Worm (Caenorhabditis elegans) whole organism, mixed stage, embryonic: ENCODE measurements around the gene dhcr-7.

Source experiments
- M03D4.4 ChIP-seq: sonication (generic microtip); optimal IDR thresholded peaks from 2 replicates; lab custom pipeline; 2017; ENCODE audit warnings: mild to moderate bottlenecking, missing genetic modification characterization, missing compliant biosample characterization
- bed-3 ChIP-seq: fragments of 200-800 bp; sonication (Bioruptor generic); optimal IDR thresholded peaks from 3 replicates; lab custom pipeline; 2018; ENCODE audit warnings: mild to moderate bottlenecking, missing genetic modification characterization, moderate library complexity, missing compliant biosample characterization
- blmp-1 ChIP-seq: fragments of 150-350 bp; optimal IDR thresholded peaks from 2 replicates; lab custom pipeline; 2014; ENCODE audit warnings: missing biosample characterization, missing genetic modification characterization
- ceh-39 ChIP-seq: fragments of 150-350 bp; optimal IDR thresholded peaks from 2 replicates; lab custom pipeline; 2014; ENCODE audit warnings: missing biosample characterization, missing genetic modification characterization
- ceh-43 ChIP-seq: fragments of 200-800 bp; sonication (Bioruptor generic); optimal IDR thresholded peaks from 2 replicates; lab custom pipeline; 2018; ENCODE audit warnings: mild to moderate bottlenecking, missing genetic modification characterization, moderate library complexity, missing compliant biosample characterization
- ceh-83 ChIP-seq: fragments of 200-800 bp; sonication (Bioruptor generic); optimal IDR thresholded peaks from 2 replicates; lab custom pipeline; 2018; ENCODE audit warnings: mild to moderate bottlenecking, missing genetic modification characterization, missing compliant biosample characterization
- ces-1 ChIP-seq: fragments of 150-350 bp; optimal IDR thresholded peaks from 2 replicates; lab custom pipeline; 2014; ENCODE audit warnings: missing biosample characterization, missing genetic modification reagents, missing genetic modification characterization
- cnd-1 ChIP-seq: fragments of 200-800 bp; sonication (Bioruptor generic); optimal IDR thresholded peaks from 2 replicates; lab custom pipeline; 2018; ENCODE audit warnings: mild to moderate bottlenecking, missing genetic modification characterization, missing compliant biosample characterization
- drap-1 ChIP-seq: fragments of 200-800 bp; sonication (Bioruptor generic); optimal IDR thresholded peaks from 3 replicates; lab custom pipeline; 2018; ENCODE audit warnings: mild to moderate bottlenecking, missing genetic modification characterization, missing compliant biosample characterization
- elt-1 ChIP-seq: sonication (generic microtip); optimal IDR thresholded peaks from 2 replicates; lab custom pipeline; 2017; ENCODE audit warnings: missing genetic modification characterization, mild to moderate bottlenecking, missing compliant biosample characterization, antibody characterized with exemption, moderate library complexity, borderline replicate concordance; ENCODE audit not compliant: insufficient read depth
- elt-3 ChIP-seq: fragments of 150-350 bp; optimal IDR thresholded peaks from 2 replicates; lab custom pipeline; 2014; ENCODE audit warnings: missing biosample characterization, missing genetic modification characterization
- flh-1 ChIP-seq: fragments of 200-800 bp; sonication (Bioruptor generic); optimal IDR thresholded peaks from 2 replicates; lab custom pipeline; 2018; ENCODE audit warnings: mild to moderate bottlenecking, missing genetic modification characterization, moderate library complexity, missing compliant biosample characterization
- ham-2 ChIP-seq: fragments of 200-800 bp; sonication (Bioruptor generic); optimal IDR thresholded peaks from 2 replicates; lab custom pipeline; 2018; ENCODE audit warnings: mild to moderate bottlenecking, missing genetic modification characterization, missing compliant biosample characterization
- hlh-1 ChIP-seq: fragments of 150-350 bp; optimal IDR thresholded peaks from 2 replicates; lab custom pipeline; 2014; ENCODE audit warnings: missing biosample characterization, missing genetic modification reagents, missing genetic modification characterization
- lin-32 ChIP-seq: fragments of 200-800 bp; sonication (Bioruptor generic); optimal IDR thresholded peaks from 2 replicates; lab custom pipeline; 2018; ENCODE audit warnings: mild to moderate bottlenecking, missing genetic modification characterization, missing compliant biosample characterization
- mab-5 ChIP-seq: fragments of 150-350 bp; optimal IDR thresholded peaks from 2 replicates; lab custom pipeline; 2014; ENCODE audit warnings: missing biosample characterization, missing genetic modification characterization
- mep-1 ChIP-seq: fragments of 150-350 bp; optimal IDR thresholded peaks from 2 replicates; lab custom pipeline; 2017; ENCODE audit warnings: missing biosample characterization, missing genetic modification reagents, missing genetic modification characterization, inconsistent platforms
- nhr-12 ChIP-seq: fragments of 150-350 bp; optimal IDR thresholded peaks from 2 replicates; lab custom pipeline; 2014; ENCODE audit warnings: missing biosample characterization, missing genetic modification characterization
- nhr-2 ChIP-seq: fragments of 150-350 bp; optimal IDR thresholded peaks from 2 replicates; lab custom pipeline; 2014; ENCODE audit warnings: missing biosample characterization, missing genetic modification characterization
- nhr-28 ChIP-seq: fragments of 150-350 bp; optimal IDR thresholded peaks from 2 replicates; lab custom pipeline; 2014; ENCODE audit warnings: missing biosample characterization, missing genetic modification characterization
- nhr-76 ChIP-seq: sonication (generic microtip); optimal IDR thresholded peaks from 2 replicates; lab custom pipeline; 2017; ENCODE audit warnings: missing biosample characterization, missing genetic modification characterization
- pha-4 ChIP-seq: fragments of 150-350 bp; optimal IDR thresholded peaks from 2 replicates; lab custom pipeline; 2018; ENCODE audit warnings: missing biosample characterization, missing genetic modification reagents, missing genetic modification characterization
- sem-2 ChIP-seq: fragments of 200-800 bp; sonication (Bioruptor generic); optimal IDR thresholded peaks from 2 replicates; lab custom pipeline; 2018; ENCODE audit warnings: mild to moderate bottlenecking, missing genetic modification characterization, missing compliant biosample characterization
- tbx-8 ChIP-seq: fragments of 200-800 bp; sonication (Bioruptor generic); optimal IDR thresholded peaks from 2 replicates; lab custom pipeline; 2018; ENCODE audit warnings: mild to moderate bottlenecking, missing genetic modification characterization, moderate library complexity, missing compliant biosample characterization
- unc-120 ChIP-seq: sonication (generic microtip); optimal IDR thresholded peaks from 2 replicates; lab custom pipeline; 2017; ENCODE audit warnings: missing genetic modification characterization, missing compliant biosample characterization; ENCODE audit not compliant: poor library complexity, severe bottlenecking
- unc-62 ChIP-seq: fragments of 150-350 bp; optimal IDR thresholded peaks from 2 replicates; lab custom pipeline; 2014; ENCODE audit warnings: missing biosample characterization, missing genetic modification reagents, missing genetic modification characterization
- zip-8 ChIP-seq: fragments of 150-350 bp; optimal IDR thresholded peaks from 2 replicates; lab custom pipeline; 2014; ENCODE audit warnings: missing biosample characterization, missing genetic modification characterization
- ztf-11 ChIP-seq: fragments of 150-350 bp; optimal IDR thresholded peaks from 2 replicates; lab custom pipeline; 2014; ENCODE audit warnings: missing biosample characterization, missing genetic modification characterization

Gene dhcr-7

ce11 chrV:20500405-20500804 lies 15.2 kb upstream of the dhcr-7 start, which contains the start of gene dct-14:
dct-14 (minus strand) TSS chrV:20500505.
- TF ChIP-seq ceh-83 (GFP tag; lab: Kevin White, UChicago) (no peak), unc-120 (no peak), ceh-39 (tag; lab: Kevin White, UChicago) (no peak), lin-32 (GFP tag; lab: Kevin White, UChicago) (no peak), blmp-1 (no peak), ham-2 (GFP tag; lab: Kevin White, UChicago) (no peak), mep-1 (tag; lab: Kevin White, UChicago) (no peak), tbx-8 (no peak), zip-8 (tag; lab: Kevin White, UChicago) (no peak), hlh-1 (tag; lab: Kevin White, UChicago) (no peak), ces-1 (GFP tag; lab: Kevin White, UChicago) (no peak), ceh-43 (GFP tag; lab: Kevin White, UChicago) (no peak)

ce11 chrV:20499642-20500041 lies 14.5 kb upstream of the dhcr-7 start:
- no peak for TF ChIP-seq mep-1 (tag; lab: Kevin White, UChicago)
- TF ChIP-seq blmp-1, result no peak
- TF ChIP-seq bed-3 (GFP tag; lab: Kevin White, UChicago), result no peak
- no peak for TF ChIP-seq elt-3 (tag; lab: Kevin White, UChicago)

DNA sequence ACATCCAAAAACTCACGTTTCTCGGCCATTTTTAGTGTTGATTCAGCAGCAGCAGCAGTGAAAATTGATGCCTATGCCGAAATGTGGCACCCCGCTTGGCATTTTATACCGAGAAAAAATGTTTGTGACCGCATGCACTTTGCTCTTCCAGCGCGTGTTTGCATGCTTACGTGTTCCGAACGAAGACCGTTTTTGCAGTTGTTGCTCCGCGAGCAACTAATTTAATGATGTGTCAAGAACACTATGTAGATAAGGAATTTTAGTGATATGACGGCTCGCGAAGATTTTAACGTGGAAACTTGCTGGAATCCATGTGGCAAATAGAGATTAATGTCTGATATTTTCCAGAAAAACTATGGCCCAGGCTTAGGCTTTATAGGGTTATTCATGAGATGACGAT lies 13.8 kb upstream of the dhcr-7 start, which contains the start of gene dct-16:
dct-16 (minus strand) TSS at position 78 of the 400 bp plus-strand sequence.
- no peak for TF ChIP-seq pha-4 (tag; lab: Kevin White, UChicago)
- no peak for TF ChIP-seq ces-1 (GFP tag; lab: Kevin White, UChicago)
- no peak for TF ChIP-seq hlh-1 (tag; lab: Kevin White, UChicago)
- no peak for TF ChIP-seq ztf-11
- no peak for TF ChIP-seq nhr-28 (tag; lab: Kevin White, UChicago)

DNA sequence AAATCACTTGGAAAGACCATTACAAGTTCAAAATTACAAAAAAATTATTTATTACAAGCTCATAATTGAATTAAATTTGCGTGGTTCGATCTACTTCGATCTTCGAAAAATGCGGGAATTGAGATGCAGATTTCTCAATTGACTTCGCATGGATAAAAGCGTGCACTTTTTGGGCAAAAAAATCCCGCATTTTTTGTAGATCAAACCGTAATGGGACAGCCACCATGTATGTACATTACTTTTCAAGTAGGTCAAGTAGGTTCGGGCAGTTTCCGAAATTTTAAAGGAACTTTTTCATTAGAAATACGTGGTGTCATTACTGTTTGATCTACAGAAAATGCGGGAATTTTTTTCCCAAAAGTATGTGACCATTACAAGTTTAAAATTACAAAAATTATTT lies 12.4 kb upstream of the dhcr-7 start:
- no peak for TF ChIP-seq cnd-1 (tag; lab: Kevin White, UChicago)
- no peak for TF ChIP-seq M03D4.4
- no peak for TF ChIP-seq mab-5 (tag; lab: Kevin White, UChicago)
- no peak for TF ChIP-seq ztf-11
- no peak for TF ChIP-seq unc-62
- no peak for TF ChIP-seq blmp-1
- TF ChIP-seq nhr-12 (tag; lab: Kevin White, UChicago), result no peak
- TF ChIP-seq pha-4 (tag; lab: Kevin White, UChicago), result no peak
- TF ChIP-seq ceh-39 (tag; lab: Kevin White, UChicago), result no peak
- no peak for TF ChIP-seq bed-3 (GFP tag; lab: Kevin White, UChicago)
- TF ChIP-seq zip-8 (tag; lab: Kevin White, UChicago), result no peak
- TF ChIP-seq elt-1 (tag; lab: Kevin White, UChicago), result no peak
- no peak for TF ChIP-seq nhr-76
- TF ChIP-seq, all 35 proteins: peak for 0

- TF ChIP-seq nhr-28 (tag; lab: Kevin White, UChicago), result no peak
- peak; percentile 16 for TF ChIP-seq mep-1 (tag; lab: Kevin White, UChicago)
- TF ChIP-seq ces-1 (GFP tag; lab: Kevin White, UChicago), result peak; percentile 22
- no peak for TF ChIP-seq mab-5 (tag; lab: Kevin White, UChicago)
- no peak for TF ChIP-seq unc-62
- no peak for TF ChIP-seq nhr-2 (tag; lab: Kevin White, UChicago)
- no peak for TF ChIP-seq flh-1 (GFP tag; lab: Kevin White, UChicago)
Observed at ce11 chrV:20493271-20494231, 8.4 kb upstream of the dhcr-7 start, which contains the start of gene B0250.5. B0250.5 (plus strand) TSS chrV:20493924.

DNA sequence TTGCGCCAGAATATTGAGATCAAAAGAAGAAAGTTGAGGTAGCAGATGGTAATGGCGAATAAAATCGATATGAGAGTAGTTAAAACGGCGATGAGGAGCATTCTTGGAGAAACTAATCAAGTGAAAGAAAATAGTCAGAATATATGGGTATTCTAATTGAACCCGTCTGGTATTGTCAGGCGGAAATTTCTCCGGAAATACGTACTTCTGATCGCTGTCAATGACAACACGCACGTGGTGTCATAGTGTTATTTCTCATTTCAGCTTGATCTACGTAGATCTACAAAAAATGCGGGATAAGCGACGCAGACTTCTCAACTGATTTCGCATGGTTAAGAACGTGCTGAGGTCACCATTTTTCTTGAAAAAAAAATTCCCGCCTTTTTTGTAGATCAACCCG lies 7.2 kb upstream of the dhcr-7 start, which contains the start of gene srbc-79:
srbc-79 (minus strand) TSS at position 101 of the 400 bp plus-strand sequence.
- TF ChIP-seq ceh-39 (tag; lab: Kevin White, UChicago), result no peak
- TF ChIP-seq nhr-76, result no peak
- no peak for TF ChIP-seq drap-1 (GFP tag; lab: Kevin White, UChicago)
- no peak for TF ChIP-seq sem-2
